Fruit fly (Drosophila melanogaster): ENCODE results near the gene Cdk7.
A peak's percentile ranks its signal among the peaks of the same experiment; 100 is the strongest.

The Cdk7 gene

dm6 chrX:5332259-5332862 is 23.6 kb upstream of the Cdk7 start, which contains the start of gene CanB (continued):
- TF ChIP-seq Eip93F (GFP tag; optimal IDR thresholded peaks at IDR 0.05) (no peak), cyc (GFP tag; optimal IDR thresholded peaks at IDR 0.05) (peak; percentile 27), Hr4 (GFP tag; optimal IDR thresholded peaks at IDR 0.05) (no peak), eg (GFP tag; IDR thresholded peaks at IDR 0.05) (0 out of 3 replicates have a peak, but pooled peaks have one; percentile 18), CG10669 (GFP tag; optimal IDR thresholded peaks at IDR 0.05) (no peak), fd59A (GFP tag; optimal IDR thresholded peaks at IDR 0.05) (no peak), topi (GFP tag; optimal IDR thresholded peaks at IDR 0.05) (peak; percentile 24), CG8632 (GFP tag; optimal IDR thresholded peaks at IDR 0.05) (no peak), CG8319 (GFP tag; optimal IDR thresholded peaks at IDR 0.05) (no peak), OdsH (GFP tag; optimal IDR thresholded peaks at IDR 0.05) (peak; percentile 9), CG6163 (GFP tag; IDR thresholded peaks at IDR 0.05) (no peak), Eip75B (GFP tag; optimal IDR thresholded peaks at IDR 0.05) (no peak), CG8119 (GFP tag; IDR thresholded peaks at IDR 0.05) (no peak), Hr38 (GFP tag; optimal IDR thresholded peaks at IDR 0.05) (no peak), Ets96B (tag; optimal IDR thresholded peaks at IDR 0.05) (no peak), CG1621 (tag; optimal IDR thresholded peaks at IDR 0.05) (no peak), CG11762 (GFP tag; optimal IDR thresholded peaks at IDR 0.05; ENCODE audit: insufficient read depth) (no peak), Gug (GFP tag; IDR thresholded peaks at IDR 0.05) (no peak)

DNA sequence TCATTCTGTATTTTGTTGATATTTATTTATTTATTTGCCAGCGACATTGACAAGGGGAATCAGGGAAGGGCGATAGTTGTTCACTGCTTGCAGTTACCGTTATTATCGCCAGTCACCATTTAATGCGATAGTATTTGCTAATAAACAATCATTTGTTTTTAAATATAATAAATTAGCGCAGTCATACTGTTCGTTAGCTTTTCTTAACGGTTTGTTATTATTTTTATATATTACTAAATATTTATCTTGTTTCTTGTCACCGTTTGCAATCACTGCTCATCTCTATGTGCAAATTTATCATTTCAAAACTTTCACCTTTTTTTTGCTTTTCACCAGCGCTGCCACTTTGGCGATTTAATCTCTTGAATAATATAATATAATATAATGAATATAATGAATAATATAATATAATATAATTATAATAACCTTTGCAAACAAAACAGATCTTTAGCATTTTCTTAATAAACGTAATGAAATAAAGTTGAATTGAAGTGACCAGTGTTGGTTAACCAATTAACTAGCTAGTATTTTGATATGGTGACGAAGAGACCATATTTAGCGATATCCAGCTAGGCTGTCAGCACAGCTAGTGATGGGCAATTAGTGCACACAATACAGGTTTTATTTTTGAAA is 20.6 kb upstream of the Cdk7 start, which contains the start of the genes CG3309 and XRCC1:
Gene CG3309, minus strand, starts transcription at position 82 of the 633 bp plus-strand sequence.
Gene XRCC1, plus strand, starts transcription at position 611 of the 633 bp plus-strand sequence.
- peak; percentile 29 for TF ChIP-seq CG8632 (GFP tag; optimal IDR thresholded peaks at IDR 0.05)
- peak; percentile 17 for TF ChIP-seq CG10669 (GFP tag; optimal IDR thresholded peaks at IDR 0.05)
- TF ChIP-seq CG4318 (GFP tag; optimal IDR thresholded peaks at IDR 0.05) = no peak
- no peak for TF ChIP-seq CG8319 (GFP tag; optimal IDR thresholded peaks at IDR 0.05)
- peak; percentile 21 for TF ChIP-seq Ets21C (GFP tag; optimal IDR thresholded peaks at IDR 0.05)
- peak; percentile 46 for TF ChIP-seq Met (GFP tag; optimal IDR thresholded peaks at IDR 0.05)
- TF ChIP-seq ss (GFP tag; optimal IDR thresholded peaks at IDR 0.05) = peak in 1 of 2 experiments; percentile 38
- TF ChIP-seq Sox102F (GFP tag; optimal IDR thresholded peaks at IDR 0.05) = peak; percentile 23
- TF ChIP-seq fd85E (GFP tag; optimal IDR thresholded peaks at IDR 0.05) = no peak
- TF ChIP-seq Hr39 (GFP tag; optimal IDR thresholded peaks at IDR 0.05) = peak; percentile 43
- no peak for TF ChIP-seq svp (GFP tag)
- TF ChIP-seq vri (GFP tag; optimal IDR thresholded peaks at IDR 0.05) = no peak
- TF ChIP-seq spab (GFP tag; optimal IDR thresholded peaks at IDR 0.05) = no peak
- TF ChIP-seq CG6854 (GFP tag; optimal IDR thresholded peaks at IDR 0.05) = no peak
- no peak for TF ChIP-seq Hr38 (GFP tag; optimal IDR thresholded peaks at IDR 0.05)
- TF ChIP-seq topi (GFP tag; optimal IDR thresholded peaks at IDR 0.05) = peak; percentile 52
- TF ChIP-seq Sox15 (GFP tag; optimal IDR thresholded peaks at IDR 0.05) = peak; percentile 19
- peak; percentile 61 for TF ChIP-seq esn (GFP tag; optimal IDR thresholded peaks at IDR 0.05)
- peak; percentile 22 for TF ChIP-seq Eip93F (GFP tag; optimal IDR thresholded peaks at IDR 0.05)
- TF ChIP-seq CG34406 (GFP tag; optimal IDR thresholded peaks at IDR 0.05) = peak; percentile 29
- TF ChIP-seq Gug (GFP tag; IDR thresholded peaks at IDR 0.05) = peak; percentile 21; the same call in 1 of the 2 replicates
- peak; percentile 15 for TF ChIP-seq CG3919 (GFP tag; optimal IDR thresholded peaks at IDR 0.05)
- peak; percentile 33 for TF ChIP-seq pdm3 (GFP tag; optimal IDR thresholded peaks at IDR 0.05)
- 0 out of 3 replicates have a peak, but pooled peaks have one; percentile 29 for TF ChIP-seq CG8119 (GFP tag; IDR thresholded peaks at IDR 0.05)
- peak; percentile 53 for TF ChIP-seq CG3032 (tag; optimal IDR thresholded peaks at IDR 0.05)
- TF ChIP-seq Sox14 (GFP tag; optimal IDR thresholded peaks at IDR 0.05) = peak; percentile 1
- no peak for TF ChIP-seq CG11294 (GFP tag; IDR thresholded peaks at IDR 0.05)
- peak; percentile 53 for TF ChIP-seq acj6 (GFP tag; optimal IDR thresholded peaks at IDR 0.05)
- peak; percentile 43 for TF ChIP-seq Ets96B (tag; optimal IDR thresholded peaks at IDR 0.05)
- peak; percentile 8 for TF ChIP-seq dsx (GFP tag; optimal IDR thresholded peaks at IDR 0.05; ENCODE audit: poor library complexity, severe bottlenecking)
- TF ChIP-seq CG9139 (GFP tag; optimal IDR thresholded peaks at IDR 0.05) = no peak
- peak; percentile 34 for TF ChIP-seq Hr4 (GFP tag; optimal IDR thresholded peaks at IDR 0.05)
- peak; percentile 11 for TF ChIP-seq Eip75B (GFP tag; optimal IDR thresholded peaks at IDR 0.05)
- no peak for TF ChIP-seq dac (GFP tag; optimal IDR thresholded peaks at IDR 0.05)
- TF ChIP-seq CG6808 (GFP tag; optimal IDR thresholded peaks at IDR 0.05) = no peak
- peak; percentile 1 for TF ChIP-seq CG6792 (GFP tag; optimal IDR thresholded peaks at IDR 0.05)
- no peak for TF ChIP-seq CG16779 (tag; optimal IDR thresholded peaks at IDR 0.05)
- TF ChIP-seq CG31627 (GFP tag; optimal IDR thresholded peaks at IDR 0.05) = peak; percentile 33
- peak; percentile 9 for TF ChIP-seq CG11902 (GFP tag; optimal IDR thresholded peaks at IDR 0.05)
- TF ChIP-seq OdsH (GFP tag; optimal IDR thresholded peaks at IDR 0.05) = peak; percentile 51

Data from whole organism, prepupa.